Worm (Caenorhabditis elegans) whole organism, early embryonic: ENCODE measurements around the gene C03H5.6.
A peak's percentile ranks its signal among the peaks of the same experiment; 100 is the strongest.
"Not testable (repeated sequence)": the region's sequence is repeated elsewhere in the genome, so short reads cannot be mapped to it uniquely, and the experiment has no call there.

Experiments used
- B0310.2 ChIP-seq: sonication (generic microtip); optimal IDR thresholded peaks from 2 replicates; lab custom pipeline; 2016; ENCODE audit warnings: mild to moderate bottlenecking, missing genetic modification characterization, missing compliant biosample characterization
- F13C5.2 ChIP-seq: sonication (generic microtip); optimal IDR thresholded peaks from 2 replicates; lab custom pipeline; 2017; ENCODE audit warnings: mild to moderate bottlenecking, missing genetic modification characterization, inconsistent platforms, missing compliant biosample characterization
- aly-1 ChIP-seq: sonication (generic microtip); optimal IDR thresholded peaks from 2 replicates; lab custom pipeline; 2016; ENCODE audit warnings: missing genetic modification characterization, missing compliant biosample characterization
- ama-1 ChIP-seq: fragments of 150-350 bp; optimal IDR thresholded peaks from 2 replicates; lab custom pipeline; 2014
- ceh-13 ChIP-seq: fragments of 200-800 bp; sonication (Bioruptor generic); optimal IDR thresholded peaks from 2 replicates; lab custom pipeline; 2018; ENCODE audit warnings: mild to moderate bottlenecking, missing genetic modification characterization, missing compliant biosample characterization
- ceh-36 ChIP-seq: sonication (generic microtip); optimal IDR thresholded peaks from 2 replicates; lab custom pipeline; 2016; ENCODE audit warnings: missing genetic modification characterization, inconsistent platforms, missing compliant biosample characterization
- ets-7 ChIP-seq: sonication (generic microtip); optimal IDR thresholded peaks from 2 replicates; lab custom pipeline; 2016; ENCODE audit warnings: missing genotype, missing genetic modification characterization, missing compliant biosample characterization
- flt-1 ChIP-seq: fragments of 200-800 bp; sonication (Bioruptor generic); IDR thresholded peaks from 2 replicates; pipeline ENCODE4 v1.3.6; 2022; ENCODE audit warnings: missing genetic modification characterization, missing compliant biosample characterization
- hmbx-1 ChIP-seq: sonication (generic microtip); optimal IDR thresholded peaks from 2 replicates; lab custom pipeline; 2016; ENCODE audit warnings: mild to moderate bottlenecking, missing genetic modification characterization, missing compliant biosample characterization
- hmg-4 ChIP-seq: fragments of 200-800 bp; sonication (Bioruptor generic); optimal IDR thresholded peaks from 2 replicates; lab custom pipeline; 2018; ENCODE audit warnings: mild to moderate bottlenecking, missing genetic modification characterization, missing compliant biosample characterization
- hnd-1 ChIP-seq: sonication (generic microtip); optimal IDR thresholded peaks from 2 replicates; lab custom pipeline; 2016; ENCODE audit warnings: missing genetic modification characterization, missing compliant biosample characterization
- pes-1 ChIP-seq: fragments of 200-800 bp; sonication (Bioruptor generic); IDR thresholded peaks from 2 replicates; pipeline ENCODE4 v1.3.6; 2022; ENCODE audit warnings: missing genetic modification reagents, missing genetic modification characterization, missing compliant biosample characterization
- scrt-1 ChIP-seq: fragments of 200-800 bp; sonication (Bioruptor generic); IDR thresholded peaks from 2 replicates; pipeline ENCODE4 v1.3.6; 2022; ENCODE audit warnings: missing genetic modification characterization, missing compliant biosample characterization
- sea-1 ChIP-seq: fragments of 200-800 bp; sonication (Bioruptor generic); conservative IDR thresholded peaks from 2 replicates; pipeline ENCODE4 v1.3.6; 2022; ENCODE audit warnings: missing genetic modification characterization, missing compliant biosample characterization
- tbx-11 ChIP-seq: fragments of 200-800 bp; sonication (Bioruptor generic); IDR thresholded peaks from 2 replicates; pipeline ENCODE4 v1.3.6; 2022; ENCODE audit warnings: missing genetic modification characterization, missing compliant biosample characterization
- tbx-37 ChIP-seq: fragments of 200-800 bp; sonication (Bioruptor generic); conservative IDR thresholded peaks from 2 replicates; pipeline ENCODE4 v1.3.6; 2022; ENCODE audit warnings: missing genetic modification reagents, missing genetic modification characterization, missing compliant biosample characterization
- tra-4 ChIP-seq: sonication (generic microtip); optimal IDR thresholded peaks from 2 replicates; lab custom pipeline; 2017; ENCODE audit warnings: missing genetic modification characterization, missing compliant biosample characterization

The C03H5.6 gene

DNA sequence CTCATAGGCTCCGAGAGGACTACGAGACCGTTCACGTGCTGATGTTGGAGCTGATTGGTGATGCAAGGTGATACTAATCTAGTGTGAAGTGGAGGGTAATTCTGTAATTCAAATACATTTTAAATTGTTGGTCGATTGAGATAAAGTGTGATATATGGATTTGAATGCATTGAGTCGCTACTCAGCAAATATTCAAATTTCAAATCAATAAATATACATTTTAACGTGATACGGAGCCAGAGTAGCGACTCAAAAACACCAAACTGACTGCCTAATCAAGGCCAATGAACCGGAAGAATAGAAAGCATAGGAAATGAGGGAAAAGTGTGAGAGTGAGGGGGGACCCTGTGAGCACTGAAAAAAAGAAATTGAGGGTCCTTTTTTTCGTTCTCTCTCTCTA is at the start of gene C03H5.6:
Gene C03H5.6, minus strand, starts transcription at position 101 of the 400 bp plus-strand sequence.
- TF ChIP-seq tra-4 (tag; lab: Kevin White, UChicago) (no peak), aly-1 (tag; lab: Kevin White, UChicago) (no peak), sea-1 (no peak), hmg-4 (no peak), ets-7 (no peak), tbx-11 (GFP tag; lab: Robert Waterston, UW) (no peak), hmbx-1 (tag; lab: Kevin White, UChicago) (no peak), B0310.2 (tag; lab: Kevin White, UChicago) (no peak), ama-1 (lab: Kevin White, UChicago) (no peak), tbx-37 (GFP tag; lab: Robert Waterston, UW) (no peak), F13C5.2 (no peak), flt-1 (GFP tag; lab: Robert Waterston, UW) (no peak)

DNA sequence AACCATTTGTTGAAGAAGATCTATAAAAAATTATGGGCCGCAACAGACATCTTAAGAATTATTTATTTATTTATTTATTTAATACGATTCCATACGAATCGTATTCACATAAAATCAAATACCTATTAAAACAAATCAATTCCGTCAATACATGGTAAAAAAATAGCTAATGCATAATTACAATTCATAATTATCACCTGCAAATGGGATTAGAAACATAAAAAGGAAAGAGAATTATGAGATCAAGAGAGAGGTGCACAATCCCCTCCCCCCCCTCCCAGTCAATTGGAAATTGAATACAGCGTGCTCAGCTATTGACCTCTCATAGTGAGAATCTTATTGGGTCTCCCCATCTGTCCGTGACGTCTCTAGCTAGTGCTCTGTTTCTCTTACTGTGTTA is 41.9 kb upstream of the C03H5.6 start, which contains the start of gene C24H12.1:
Gene C24H12.1, plus strand, starts transcription at position 301 of the 400 bp plus-strand sequence.
- not testable (repeated sequence) for TF ChIP-seq ceh-36; hnd-1 (tag; lab: Kevin White, UChicago); tra-4 (tag; lab: Kevin White, UChicago)

DNA sequence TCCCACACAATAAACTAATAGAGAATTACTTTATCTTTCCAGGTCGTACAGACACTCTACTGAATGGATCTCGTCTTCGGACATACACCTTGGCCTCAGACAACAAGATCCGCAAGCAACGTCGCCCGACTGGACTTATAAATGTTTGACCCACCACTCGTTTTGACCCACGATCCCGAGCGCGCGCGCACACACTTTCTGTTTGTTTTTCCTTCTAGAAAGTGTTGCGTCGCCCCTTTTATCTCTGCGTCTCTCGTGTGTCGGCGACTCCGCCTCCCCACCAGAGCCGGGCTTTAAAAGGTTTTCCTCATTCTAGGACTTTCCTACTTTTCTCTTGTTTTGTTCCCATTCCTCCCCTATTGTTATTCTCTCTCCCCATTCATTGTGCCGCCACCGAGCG is 38.1 kb upstream of the C03H5.6 start:
- TF ChIP-seq B0310.2 (tag; lab: Kevin White, UChicago) (no peak), ama-1 (lab: Kevin White, UChicago) (no peak), sea-1 (no peak), scrt-1 (no peak)

DNA sequence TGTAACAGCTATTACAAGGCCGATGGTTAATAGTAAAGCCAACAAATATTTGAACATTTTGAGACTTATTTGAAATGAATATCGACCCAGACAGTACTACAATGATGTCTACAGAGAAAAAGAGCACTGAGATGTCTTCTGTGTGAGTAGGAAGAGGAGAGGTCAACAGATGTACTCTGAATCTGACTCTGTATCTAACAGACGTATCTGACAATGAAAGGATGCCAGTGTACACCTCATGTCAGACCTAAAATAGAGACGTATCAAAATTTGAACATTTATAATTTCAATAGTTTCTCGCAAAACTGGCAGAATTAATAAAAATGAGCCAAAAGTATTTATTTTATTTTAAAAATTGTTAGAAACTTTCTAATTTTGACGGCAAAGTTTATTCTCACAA is 23.9 kb upstream of the C03H5.6 start, which contains the start of gene C24H12.8:
Gene C24H12.8, minus strand, starts transcription at position 101 of the 400 bp plus-strand sequence.
- TF ChIP-seq tbx-11 (GFP tag; lab: Robert Waterston, UW) (no peak), tra-4 (tag; lab: Kevin White, UChicago) (no peak), flt-1 (GFP tag; lab: Robert Waterston, UW) (no peak), aly-1 (tag; lab: Kevin White, UChicago) (no peak)

DNA sequence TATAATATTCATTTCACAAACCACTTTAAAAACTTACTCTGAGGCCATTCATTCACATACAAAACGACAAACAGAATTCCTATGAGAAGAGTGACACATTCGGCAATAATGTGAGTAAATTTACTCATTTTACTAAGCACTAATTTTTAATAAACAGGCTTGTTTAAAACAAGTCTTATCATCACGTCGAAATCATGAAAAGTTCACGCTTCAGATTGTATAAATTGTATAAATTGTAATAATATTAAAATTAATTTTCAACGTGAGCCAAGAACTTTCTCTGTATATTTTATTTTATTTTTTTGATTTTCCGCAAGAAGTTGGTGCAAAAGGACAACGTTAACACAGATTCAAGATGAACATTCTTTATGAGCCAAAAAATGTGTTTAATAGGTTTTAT is 19.6 kb upstream of the C03H5.6 start, which contains the start of gene C24H12.6:
Gene C24H12.6, minus strand, starts transcription at position 101 of the 400 bp plus-strand sequence.
- TF ChIP-seq B0310.2 (tag; lab: Kevin White, UChicago) (no peak), ceh-36 (no peak), ama-1 (lab: Kevin White, UChicago) (no peak), hmg-4 (no peak), scrt-1 (no peak), sea-1 (no peak), pes-1 (no peak), tbx-11 (GFP tag; lab: Robert Waterston, UW) (no peak), ets-7 (no peak), tra-4 (tag; lab: Kevin White, UChicago) (no peak)

DNA sequence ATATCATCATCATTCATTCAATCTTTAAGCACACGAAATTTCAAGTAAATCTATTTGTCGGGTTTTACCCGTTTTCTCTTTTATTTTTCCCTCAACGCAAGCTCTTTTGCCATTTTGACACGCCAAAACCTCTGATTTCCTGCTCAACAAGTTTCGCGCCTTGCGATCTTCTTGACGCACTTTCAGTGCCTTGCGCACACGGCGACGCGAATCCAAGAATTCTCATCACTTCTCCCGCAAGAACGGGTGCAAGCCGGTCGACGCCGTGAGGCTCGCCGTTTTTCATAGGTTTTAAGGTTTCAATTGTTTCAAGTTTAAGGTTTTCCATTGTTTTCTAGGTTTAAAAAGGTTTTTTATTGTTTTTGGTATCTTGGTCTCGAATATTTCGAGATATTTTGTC is 17.6 kb upstream of the C03H5.6 start:
- TF ChIP-seq hmbx-1 (tag; lab: Kevin White, UChicago): peak; percentile 23
- peak; percentile 64 for TF ChIP-seq pes-1

DNA sequence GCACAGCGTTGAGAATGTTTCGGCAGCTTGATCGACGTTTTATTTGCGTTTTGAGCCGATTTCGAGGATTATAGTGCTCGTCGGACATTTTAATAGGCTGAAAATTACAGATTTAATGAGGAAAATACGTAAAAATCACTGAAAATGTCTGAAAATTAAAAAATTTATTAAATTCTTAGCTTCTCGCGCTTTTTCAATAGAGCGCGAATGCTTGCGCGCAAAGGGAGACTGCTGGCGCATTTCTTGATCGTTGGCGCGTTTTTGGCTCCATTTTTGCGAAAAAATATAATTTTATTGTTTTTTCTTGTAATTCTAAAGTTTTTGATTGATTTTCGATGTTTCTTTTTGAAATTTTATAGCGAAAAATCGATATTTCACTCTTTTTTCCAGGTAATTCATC is 11.6 kb upstream of the C03H5.6 start, which contains the start of the genes dnsn-1 and C24H12.4:
Gene dnsn-1, minus strand, starts transcription at position 101 of the 400 bp plus-strand sequence.
Gene C24H12.4, plus strand, starts transcription at position 391 of the 400 bp plus-strand sequence.
- TF ChIP-seq pes-1 (0 out of 2 replicates have a peak, but pooled peaks have one; percentile 21), ceh-36 (peak; percentile 30), ceh-13 (GFP tag; lab: Kevin White, UChicago) (no peak), F13C5.2 (peak; percentile 79), tra-4 (tag; lab: Kevin White, UChicago) (no peak)

DNA sequence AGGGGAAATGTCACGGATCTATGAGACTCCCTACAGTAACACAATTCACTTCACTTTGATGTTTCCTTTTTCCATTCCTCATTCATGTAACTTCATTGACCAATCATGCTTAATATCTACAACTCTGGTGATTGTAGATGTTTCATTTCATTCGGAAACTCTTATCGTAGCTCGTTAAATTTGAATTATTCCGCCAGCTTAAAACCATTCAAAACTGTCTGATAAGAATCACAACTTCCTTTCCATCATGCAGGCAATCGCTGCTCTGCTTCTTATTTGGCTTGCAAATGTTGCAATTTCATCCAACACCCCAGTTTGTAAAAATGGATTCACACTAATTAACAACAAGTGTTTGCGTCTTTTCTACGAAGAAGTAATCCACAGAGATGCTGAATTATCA is 3.2 kb upstream of the C03H5.6 start, which contains the start of gene clec-10:
Gene clec-10, plus strand, starts transcription at position 244 of the 400 bp plus-strand sequence.
- TF ChIP-seq hnd-1 (tag; lab: Kevin White, UChicago): no peak
- no peak for TF ChIP-seq hmbx-1 (tag; lab: Kevin White, UChicago)
- TF ChIP-seq ama-1 (lab: Kevin White, UChicago): no peak
- no peak for TF ChIP-seq B0310.2 (tag; lab: Kevin White, UChicago)
- TF ChIP-seq ets-7: no peak
- no peak for TF ChIP-seq tra-4 (tag; lab: Kevin White, UChicago)
- TF ChIP-seq ceh-36: no peak
- no peak for TF ChIP-seq F13C5.2
- TF ChIP-seq scrt-1: no peak
- no peak for TF ChIP-seq sea-1
- no peak for TF ChIP-seq ceh-13 (GFP tag; lab: Kevin White, UChicago)

DNA sequence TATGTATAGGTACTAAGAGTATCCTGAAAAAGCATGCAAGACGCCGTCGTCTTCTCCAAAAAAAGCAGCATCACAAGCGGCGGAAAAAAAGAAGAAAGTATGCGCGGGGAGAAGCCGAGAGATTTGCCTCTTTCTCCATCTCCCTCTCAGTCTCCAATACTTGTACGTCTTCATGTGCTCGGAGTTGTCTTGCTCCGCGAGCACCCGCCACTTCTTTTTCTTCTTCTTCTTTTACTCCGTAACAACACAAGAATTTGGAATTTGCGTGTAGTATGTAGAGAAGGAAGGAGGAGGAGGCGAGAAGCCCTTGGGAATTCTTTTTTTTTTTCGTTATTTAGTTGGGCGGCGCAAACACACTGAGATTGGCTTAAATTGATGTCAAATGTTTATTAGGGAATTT is 2.0 kb upstream of the C03H5.6 start:
- TF ChIP-seq hmbx-1 (tag; lab: Kevin White, UChicago) (no peak), ceh-13 (GFP tag; lab: Kevin White, UChicago) (no peak), tbx-37 (GFP tag; lab: Robert Waterston, UW) (no peak), ceh-36 (no peak), pes-1 (no peak), sea-1 (no peak), tra-4 (tag; lab: Kevin White, UChicago) (no peak), hnd-1 (tag; lab: Kevin White, UChicago) (no peak), hmg-4 (no peak), ama-1 (lab: Kevin White, UChicago) (no peak), aly-1 (tag; lab: Kevin White, UChicago) (no peak), F13C5.2 (no peak), ets-7 (no peak), scrt-1 (no peak), flt-1 (GFP tag; lab: Robert Waterston, UW) (no peak), B0310.2 (tag; lab: Kevin White, UChicago) (no peak)
